Fruit fly (Drosophila melanogaster) Kc167 (cell line): Measurements from ENCODE around the gene Vps37B.

Experiments used
- Myc ChIP-seq: fragments of >200 bp; optimal IDR thresholded peaks from 2 replicates; lab custom pipeline; 2017; ENCODE audit warnings: missing external identifiers
- Sin3A ChIP-seq: fragments of >200 bp; optimal IDR thresholded peaks from 2 replicates; lab custom pipeline; 2018; ENCODE audit warnings: missing external identifiers
- h ChIP-seq: fragments of >200 bp; optimal IDR thresholded peaks from 3 replicates; lab custom pipeline; 2018; ENCODE audit warnings: missing external identifiers
- insv ChIP-seq: fragments of >200 bp; optimal IDR thresholded peaks from 3 replicates; lab custom pipeline; 2018; ENCODE audit warnings: missing external identifiers
- psq ChIP-seq: fragments of >200 bp; optimal IDR thresholded peaks from 2 replicates; lab custom pipeline; 2017; ENCODE audit warnings: missing external identifiers
- ttk ChIP-seq: sonication (Bioruptor generic); optimal IDR thresholded peaks from 2 replicates; lab custom pipeline; 2017; ENCODE audit warnings: missing external identifiers

Gene Vps37B

DNA sequence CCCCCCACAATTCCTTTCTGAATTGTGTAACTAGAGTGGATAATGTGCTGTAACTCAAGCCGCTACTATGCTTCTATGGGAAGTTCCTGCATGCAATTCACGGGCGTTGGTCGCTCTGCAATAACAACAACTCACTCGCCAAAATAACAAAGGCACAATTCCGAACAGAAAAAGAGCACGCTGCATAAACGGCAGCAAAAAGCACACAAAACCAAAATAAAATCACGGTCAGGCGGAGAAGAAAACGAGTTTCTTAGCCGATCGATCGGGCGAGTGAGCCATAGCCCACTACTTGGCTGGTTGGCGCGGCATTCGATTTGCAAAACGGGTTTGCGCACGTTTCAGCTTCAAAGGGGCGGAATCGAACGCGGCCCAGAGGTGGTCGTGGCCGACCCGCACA is 12.6 kb upstream of the Vps37B start:
- TF ChIP-seq ttk (lab: Kevin White, UChicago) (no peak), Sin3A (lab: Kevin White, UChicago) (no peak), h (lab: Kevin White, UChicago) (no peak)

DNA sequence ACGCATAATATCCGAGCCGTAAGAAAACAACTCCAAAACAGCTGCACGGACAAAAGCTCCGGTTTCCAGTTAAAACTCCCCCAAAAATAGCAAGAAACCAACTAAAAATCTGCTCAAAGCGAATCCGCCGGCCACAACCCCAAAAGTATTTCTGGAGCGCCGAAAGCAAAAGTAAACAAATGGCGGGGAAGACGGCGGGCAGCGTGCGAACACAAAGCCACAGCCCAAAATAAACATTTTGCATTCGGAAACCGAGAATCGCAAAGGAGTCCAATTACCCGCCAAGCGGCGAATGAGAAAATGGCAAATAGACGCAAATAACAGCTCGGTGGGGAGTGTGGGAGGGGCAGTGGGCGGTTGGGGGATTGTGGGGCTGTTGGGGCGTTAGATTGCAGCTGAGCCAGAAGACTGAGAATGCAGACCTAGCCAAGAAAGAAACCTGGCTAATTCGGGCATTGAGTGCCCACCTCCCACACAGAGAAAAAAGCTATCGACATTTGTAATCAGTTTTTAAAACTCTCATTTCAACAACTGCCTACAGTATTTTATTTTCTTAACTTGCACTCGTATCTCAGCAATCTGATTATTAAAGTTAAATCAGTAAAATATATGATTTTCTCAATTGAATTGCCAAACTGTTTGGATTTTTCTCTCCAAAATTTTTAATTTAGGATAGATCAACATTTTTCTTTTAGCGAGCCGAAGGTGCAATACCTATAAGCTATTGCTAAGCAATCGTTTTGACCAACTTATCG is 11.6 kb upstream of the Vps37B start:
- TF ChIP-seq h (lab: Kevin White, UChicago) = no peak
- TF ChIP-seq ttk (lab: Kevin White, UChicago) = no peak
- no peak for TF ChIP-seq Myc (lab: Kevin White, UChicago)

DNA sequence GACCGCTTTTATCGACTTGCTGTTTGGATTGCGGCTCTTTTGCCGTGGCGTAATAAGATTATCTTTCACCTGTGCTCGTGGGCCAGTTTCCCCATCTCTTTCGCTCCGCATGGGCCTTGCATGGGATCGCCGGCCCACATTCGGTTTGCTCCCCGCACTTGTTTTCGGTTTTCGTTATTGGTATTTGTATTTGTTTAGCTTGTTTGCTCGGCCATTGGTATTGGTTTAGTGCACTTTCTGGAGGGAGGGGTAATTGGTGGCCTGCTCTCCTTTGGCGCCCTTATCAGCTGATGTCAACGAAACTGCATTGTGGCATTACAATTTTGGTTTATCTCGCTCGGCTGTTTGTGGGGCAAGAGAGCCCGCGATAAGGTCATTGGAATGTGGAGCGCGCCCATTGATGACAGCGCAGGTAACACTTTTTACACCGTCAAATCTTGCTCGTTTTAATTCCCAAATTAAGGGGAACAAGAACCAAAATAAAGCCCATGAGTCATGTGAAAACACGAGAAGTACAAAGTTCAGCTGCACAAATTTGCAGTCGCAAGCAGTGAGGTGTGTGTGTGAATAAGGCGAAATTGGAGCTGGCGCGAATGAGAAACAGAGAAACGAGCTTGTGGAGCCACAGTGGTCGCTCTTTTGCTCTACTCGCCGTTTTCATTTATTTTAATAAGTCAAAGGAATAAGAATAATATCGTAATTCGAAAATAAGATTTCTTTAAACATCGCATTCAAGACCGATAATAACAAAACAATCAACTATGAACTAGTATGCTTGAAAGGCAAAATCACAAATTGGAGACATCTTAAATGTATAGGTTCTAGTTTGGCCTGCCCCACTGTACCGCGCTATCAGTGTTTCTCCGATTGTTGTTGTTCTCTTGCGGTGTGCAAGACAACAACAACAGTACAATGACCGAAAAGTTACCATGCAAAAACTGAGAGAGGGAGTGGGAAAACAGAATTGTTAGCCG is 10.3 kb upstream of the Vps37B start:
- TF ChIP-seq h (lab: Kevin White, UChicago) = no peak
- no peak for TF ChIP-seq psq
- TF ChIP-seq Myc (lab: Kevin White, UChicago) = no peak
- TF ChIP-seq ttk (lab: Kevin White, UChicago) = no peak
- no peak for TF ChIP-seq insv (lab: Kevin White, UChicago)
- TF ChIP-seq Sin3A (lab: Kevin White, UChicago) = no peak

DNA sequence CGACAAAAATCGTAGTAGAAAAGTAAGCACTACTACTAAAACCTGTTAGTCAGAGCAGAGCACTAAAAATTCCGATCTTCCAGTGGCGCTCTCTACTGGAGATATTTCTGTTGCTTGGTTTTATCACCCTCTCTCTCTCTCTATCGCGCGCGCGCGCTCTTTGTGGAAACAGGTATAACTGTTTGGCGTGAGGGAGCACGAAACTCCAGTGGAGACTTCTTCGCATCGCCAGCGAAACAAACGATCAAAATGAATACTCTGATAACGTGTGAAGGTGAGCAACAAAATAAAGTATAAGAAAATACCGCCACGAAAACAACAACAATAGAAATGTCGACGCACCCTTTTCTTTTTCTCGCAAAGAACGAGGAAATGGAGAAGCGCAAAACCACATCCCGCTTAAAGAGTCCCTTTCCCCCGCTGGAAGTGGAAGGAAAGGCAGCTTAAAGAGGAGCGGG is 9.6 kb upstream of the Vps37B start:
- no peak for TF ChIP-seq psq
- no peak for TF ChIP-seq h (lab: Kevin White, UChicago)
- TF ChIP-seq ttk (lab: Kevin White, UChicago) = no peak
- TF ChIP-seq Sin3A (lab: Kevin White, UChicago) = no peak
- TF ChIP-seq insv (lab: Kevin White, UChicago) = no peak
- TF ChIP-seq Myc (lab: Kevin White, UChicago) = no peak

DNA sequence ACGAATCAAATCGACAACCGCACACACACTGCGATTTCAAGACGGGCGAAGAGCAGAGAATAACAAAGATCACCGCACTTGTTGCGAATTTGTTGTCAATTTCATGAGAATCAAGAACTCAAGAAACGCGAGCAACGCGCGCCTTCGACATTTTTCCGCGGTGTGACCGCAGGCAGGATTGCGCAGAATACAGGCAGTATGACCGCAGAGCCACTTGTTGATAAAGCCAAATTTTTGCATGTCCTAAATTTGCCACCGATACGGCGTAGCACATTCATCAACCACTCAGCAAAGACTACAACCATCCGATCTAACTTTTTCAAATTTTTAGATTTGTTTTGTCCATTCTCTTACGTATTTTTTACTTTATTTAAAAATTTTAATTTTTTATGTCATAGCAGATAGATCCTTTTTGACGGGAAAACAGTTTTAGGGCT is 8.7 kb upstream of the Vps37B start, which contains the start of gene cno:
TSS of gene cno (minus strand) at position 179 of the 437 bp plus-strand sequence.
- TF ChIP-seq ttk (lab: Kevin White, UChicago) = no peak
- TF ChIP-seq psq = no peak
- TF ChIP-seq h (lab: Kevin White, UChicago) = no peak
- TF ChIP-seq insv (lab: Kevin White, UChicago) = no peak
- TF ChIP-seq Sin3A (lab: Kevin White, UChicago) = no peak
- TF ChIP-seq Myc (lab: Kevin White, UChicago) = no peak

DNA sequence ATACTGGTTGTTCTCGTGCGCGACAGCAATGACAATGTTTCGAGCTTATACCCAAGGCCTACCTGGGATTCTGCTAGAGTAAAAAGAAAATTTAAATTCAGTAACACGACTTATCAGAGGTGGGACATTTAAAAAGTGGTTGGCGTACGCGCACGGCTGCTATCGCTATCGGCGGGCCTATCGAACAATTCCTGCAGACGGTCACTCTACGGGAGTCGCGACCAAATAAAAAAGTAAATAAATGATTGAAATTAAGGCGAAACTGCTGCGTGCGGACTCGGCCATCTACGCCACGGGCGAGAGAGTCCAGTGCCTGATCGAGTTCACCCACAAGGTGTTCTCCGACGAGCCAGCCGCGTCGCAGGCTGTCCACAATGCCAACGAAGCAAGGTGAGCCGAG is 6.5 kb upstream of the Vps37B start, which contains the start of the genes Prosbeta2R2 and CG1116:
TSS of gene Prosbeta2R2 (minus strand) at position 63 of the 400 bp plus-strand sequence.
TSS of gene CG1116 (plus strand) at position 192 of the 400 bp plus-strand sequence.
- TF ChIP-seq insv (lab: Kevin White, UChicago) (no peak), Sin3A (lab: Kevin White, UChicago) (no peak), h (lab: Kevin White, UChicago) (no peak), ttk (lab: Kevin White, UChicago) (no peak), Myc (lab: Kevin White, UChicago) (no peak), psq (no peak)

DNA sequence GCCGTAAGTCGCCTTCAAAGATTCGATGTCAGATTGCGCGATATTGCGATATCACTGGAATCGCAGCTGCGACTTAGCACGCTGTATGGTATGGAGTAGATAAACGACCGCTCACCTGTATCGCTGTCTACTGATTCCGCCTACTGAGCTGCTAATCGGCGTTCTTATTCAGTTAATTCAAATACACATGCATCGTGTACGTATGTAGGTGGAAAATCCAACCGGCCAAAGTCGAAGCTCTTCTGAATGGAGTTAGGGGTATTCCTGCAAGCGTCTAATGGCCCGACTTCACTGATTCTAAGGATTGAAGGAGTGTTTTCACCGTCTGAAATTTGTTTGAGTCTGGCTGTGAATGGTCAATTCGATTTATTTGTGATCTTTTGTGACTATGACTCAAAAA is 2.8 kb upstream of the Vps37B start, which contains the start of gene CG2604:
TSS of gene CG2604 (minus strand) at position 231 of the 400 bp plus-strand sequence.
- TF ChIP-seq h (lab: Kevin White, UChicago) = no peak
- TF ChIP-seq psq = no peak
- no peak for TF ChIP-seq Sin3A (lab: Kevin White, UChicago)
- no peak for TF ChIP-seq insv (lab: Kevin White, UChicago)
- no peak for TF ChIP-seq Myc (lab: Kevin White, UChicago)
- TF ChIP-seq ttk (lab: Kevin White, UChicago) = no peak

DNA sequence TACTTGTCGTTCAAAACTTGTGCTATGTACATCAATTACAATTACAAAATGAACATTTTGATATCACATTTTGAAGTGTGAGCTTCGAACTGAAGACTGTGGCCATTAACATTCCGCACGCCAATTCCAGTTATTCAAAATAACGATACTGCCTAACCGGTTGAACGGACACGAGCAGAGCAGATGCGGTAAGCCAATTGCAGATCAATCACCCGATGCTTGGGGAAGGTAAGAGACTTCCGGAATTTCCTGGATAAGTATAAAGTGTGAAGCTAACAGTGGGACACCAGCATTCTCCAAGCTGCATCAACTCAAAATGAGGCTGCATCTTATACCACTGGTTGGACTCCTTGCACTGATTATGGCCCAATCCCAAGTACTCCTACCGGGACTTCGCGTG is 2.1 kb upstream of the Vps37B start, which contains the start of gene CG14664:
TSS of gene CG14664 (plus strand) at position 301 of the 400 bp plus-strand sequence.
- TF ChIP-seq insv (lab: Kevin White, UChicago) = no peak

DNA sequence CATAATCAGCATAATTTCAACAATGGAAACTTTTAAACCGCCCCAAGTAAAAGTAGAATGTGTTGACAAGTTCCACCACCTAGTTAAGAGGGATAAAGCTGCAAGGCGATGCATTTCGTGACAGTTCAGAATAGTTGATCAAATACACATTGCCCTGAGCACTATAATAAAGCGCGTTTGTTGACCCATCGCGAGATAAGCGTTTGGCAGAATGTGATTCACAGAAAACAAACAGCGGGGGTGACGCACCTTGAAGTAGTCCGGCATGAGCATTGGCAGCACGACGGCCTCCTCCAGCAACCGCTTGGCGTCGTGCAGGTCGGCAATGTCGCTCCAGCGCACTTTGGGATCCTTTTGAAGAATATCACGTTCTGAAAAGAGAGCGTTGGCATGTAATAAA is 3.5 kb downstream of the Vps37B start:
- no peak for TF ChIP-seq h (lab: Kevin White, UChicago)

DNA sequence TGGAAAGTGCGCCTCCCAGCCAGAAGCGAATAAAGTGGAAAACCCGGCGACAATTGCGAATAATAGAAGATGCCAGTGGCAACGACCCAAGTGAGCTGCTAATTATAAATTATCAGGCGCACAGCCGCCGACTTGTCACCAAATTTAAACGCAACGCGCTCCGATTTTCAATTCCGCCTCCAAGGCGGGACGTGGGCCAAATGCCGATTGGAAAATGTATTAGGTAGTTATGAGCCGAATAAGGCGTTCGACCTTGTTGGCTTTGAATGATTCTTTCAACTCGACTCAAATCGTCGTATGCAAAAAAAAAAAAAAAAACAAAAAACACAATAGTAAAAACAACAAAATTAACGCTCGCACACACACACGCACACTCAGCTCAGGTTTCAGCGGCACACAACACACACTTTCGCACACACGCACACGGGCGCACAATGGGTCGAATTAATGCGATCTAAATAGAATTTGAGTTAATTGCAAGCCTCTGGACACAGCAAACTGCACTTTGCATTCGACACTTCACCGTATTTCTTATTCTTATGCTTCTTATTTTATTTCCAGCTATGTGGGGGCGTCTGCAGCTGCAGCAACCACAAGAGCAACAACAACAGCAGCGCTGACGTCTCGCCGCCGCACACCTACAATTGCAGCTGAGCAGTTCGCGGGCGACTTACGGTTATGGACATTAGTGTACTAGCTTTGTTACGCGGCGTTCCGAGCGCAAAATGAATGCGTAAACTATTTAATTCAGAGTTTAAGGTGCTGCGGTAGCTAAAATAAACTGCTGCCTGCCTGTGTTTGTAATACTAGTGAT is 5.6 kb downstream of the Vps37B start:
- no peak for TF ChIP-seq Myc (lab: Kevin White, UChicago)
- no peak for TF ChIP-seq h (lab: Kevin White, UChicago)
- no peak for TF ChIP-seq insv (lab: Kevin White, UChicago)
- no peak for TF ChIP-seq Sin3A (lab: Kevin White, UChicago)
- TF ChIP-seq psq = no peak
- TF ChIP-seq ttk (lab: Kevin White, UChicago) = no peak

DNA sequence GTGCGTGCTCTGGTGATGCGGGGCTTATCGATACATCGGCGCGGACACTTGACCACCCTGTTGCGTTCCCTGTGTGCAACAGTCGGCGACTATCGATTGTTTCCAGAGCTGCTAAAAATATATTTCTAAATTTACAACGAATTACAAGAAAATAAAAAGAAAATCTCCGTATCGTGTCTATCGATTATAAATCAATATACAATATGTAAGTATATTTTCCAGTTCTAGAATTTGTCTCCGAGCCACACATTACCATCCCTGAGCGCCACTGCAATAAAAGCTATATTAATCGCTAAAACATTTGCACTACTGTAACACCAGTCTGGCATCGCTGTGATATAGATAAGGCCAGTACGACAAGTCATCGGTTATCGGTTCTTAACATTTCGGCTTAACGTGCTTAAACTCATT is 6.2 kb downstream of the Vps37B start, which contains the start of the genes Kat60 and Mms19:
TSS of gene Kat60 (minus strand) at position 13 of the 411 bp plus-strand sequence.
TSS of gene Mms19 (plus strand) at position 347 of the 411 bp plus-strand sequence.
- TF ChIP-seq psq = no peak
- no peak for TF ChIP-seq ttk (lab: Kevin White, UChicago)
- TF ChIP-seq Sin3A (lab: Kevin White, UChicago) = no peak
- TF ChIP-seq Myc (lab: Kevin White, UChicago) = no peak
- no peak for TF ChIP-seq h (lab: Kevin White, UChicago)
- no peak for TF ChIP-seq insv (lab: Kevin White, UChicago)
